Worm (Caenorhabditis elegans) whole organism, L4 larva: ENCODE measurements around the gene pacs-1.
A peak's percentile ranks its signal among the peaks of the same experiment; 100 is the strongest.

Source experiments
- F10B5.3 ChIP-seq: sonication (generic microtip); optimal IDR thresholded peaks from 2 replicates; lab custom pipeline; 2016; ENCODE audit warnings: mild to moderate bottlenecking, missing genetic modification characterization, missing compliant biosample characterization
- F26F4.8 ChIP-seq: fragments of 200-800 bp; sonication (Bioruptor generic); conservative IDR thresholded peaks from 2 replicates; pipeline ENCODE4 v1.3.6; 2022; ENCODE audit warnings: missing genetic modification characterization, missing compliant biosample characterization
- T26A8.4 ChIP-seq: fragments of 200-800 bp; sonication (Bioruptor generic); IDR thresholded peaks from 2 replicates; pipeline ENCODE4 v1.3.6; 2022; ENCODE audit warnings: missing genetic modification characterization, missing compliant biosample characterization
- Y5F2A.4 ChIP-seq: fragments of 200-800 bp; sonication (Bioruptor generic); optimal IDR thresholded peaks from 2 replicates; lab custom pipeline; 2018; ENCODE audit warnings: mild to moderate bottlenecking, missing genetic modification characterization, missing compliant biosample characterization
- Y75B8A.6 ChIP-seq: fragments of 200-800 bp; sonication (Bioruptor generic); IDR thresholded peaks from 2 replicates; pipeline ENCODE4 v1.3.6; 2022; ENCODE audit warnings: missing genetic modification reagents, missing genetic modification characterization, missing compliant biosample characterization
- aha-1 ChIP-seq: fragments of 150-350 bp; peaks from one replicate; lab custom pipeline; 2014; ENCODE audit warnings: missing biosample characterization, missing genetic modification characterization
- ama-1 ChIP-seq: fragments of 150-350 bp; optimal IDR thresholded peaks from 2 replicates; lab custom pipeline; 2014; ENCODE audit warnings: inconsistent platforms, mixed read lengths
- attf-4 ChIP-seq: sonication (generic microtip); optimal IDR thresholded peaks from 3 replicates; lab custom pipeline; 2017; ENCODE audit warnings: missing biosample characterization, missing genetic modification characterization
- daf-16 ChIP-seq, 3 experiments: sonication (generic microtip); optimal IDR thresholded peaks; 2 replicates each; lab custom pipeline; 2016 to 2017; ENCODE audit warnings: missing genetic modification characterization in 3 of 3, missing genetic modification reagents in 3 of 3, mild to moderate bottlenecking in 2 of 3, missing compliant biosample characterization in 2 of 3, missing biosample characterization in 1 of 3, moderate library complexity in 1 of 3
- daf-8 ChIP-seq: fragments of 200-800 bp; sonication (Bioruptor generic); IDR thresholded peaks from 2 replicates; pipeline ENCODE4 v1.3.6; 2022; ENCODE audit warnings: missing genetic modification characterization, missing compliant biosample characterization
- dmd-6 ChIP-seq: fragments of 200-800 bp; sonication (Bioruptor generic); IDR thresholded peaks from 2 replicates; pipeline ENCODE4 v1.3.6; 2022; ENCODE audit warnings: missing genetic modification reagents, missing genetic modification characterization, missing compliant biosample characterization
- dmd-9 ChIP-seq: fragments of 200-800 bp; sonication (Bioruptor generic); IDR thresholded peaks from 2 replicates; pipeline ENCODE4 v1.3.6; 2022; ENCODE audit warnings: missing genetic modification reagents, missing genetic modification characterization, missing compliant biosample characterization
- dve-1 ChIP-seq: sonication (generic microtip); optimal IDR thresholded peaks from 2 replicates; lab custom pipeline; 2017; ENCODE audit warnings: antibody characterized with exemption, mild to moderate bottlenecking, missing genetic modification characterization, missing compliant biosample characterization; ENCODE audit not compliant: insufficient read depth
- fkh-10 ChIP-seq: fragments of 150-350 bp; optimal IDR thresholded peaks from 2 replicates; lab custom pipeline; 2014; ENCODE audit warnings: missing biosample characterization, missing genetic modification reagents, missing genetic modification characterization
- fos-1 ChIP-seq: fragments of 150-350 bp; optimal IDR thresholded peaks from 2 replicates; lab custom pipeline; 2014; ENCODE audit warnings: missing biosample characterization, missing genetic modification characterization
- hlh-11 ChIP-seq: fragments of 200-800 bp; sonication (Bioruptor generic); optimal IDR thresholded peaks from 2 replicates; lab custom pipeline; 2018; ENCODE audit warnings: mild to moderate bottlenecking, missing genetic modification characterization, missing compliant biosample characterization
- hlh-30 ChIP-seq: sonication (generic microtip); optimal IDR thresholded peaks from 2 replicates; lab custom pipeline; 2017; ENCODE audit warnings: antibody characterized with exemption, mild to moderate bottlenecking, missing genetic modification characterization, missing compliant biosample characterization; ENCODE audit not compliant: insufficient read depth
- lim-7 ChIP-seq: fragments of 200-800 bp; sonication (Bioruptor generic); IDR thresholded peaks from 2 replicates; pipeline ENCODE4 v1.3.6; 2022; ENCODE audit warnings: missing genetic modification characterization, missing compliant biosample characterization
- lir-3 ChIP-seq: sonication (generic microtip); optimal IDR thresholded peaks from 2 replicates; lab custom pipeline; 2016; ENCODE audit warnings: mild to moderate bottlenecking, missing genetic modification characterization, missing compliant biosample characterization
- lsy-2 ChIP-seq, 2 experiments: fragments of 150-350 bp in 1 of 2; sonication (generic microtip) in 1 of 2; optimal IDR thresholded peaks; 2 replicates each; lab custom pipeline; 2014 to 2017; ENCODE audit warnings: missing biosample characterization in 2 of 2, missing genetic modification characterization in 2 of 2
- madf-9 ChIP-seq: fragments of 200-800 bp; sonication (Bioruptor generic); conservative IDR thresholded peaks from 2 replicates; pipeline ENCODE4 v1.3.6; 2022; ENCODE audit warnings: missing genetic modification reagents, missing genetic modification characterization, missing compliant biosample characterization
- mdl-1 ChIP-seq, 2 experiments: fragments of 150-350 bp in 1 of 2; sonication (generic microtip) in 1 of 2; optimal IDR thresholded peaks; 2 replicates each; lab custom pipeline; 2014 to 2017; ENCODE audit warnings: missing biosample characterization in 2 of 2, missing genetic modification characterization in 2 of 2
- nhr-10 ChIP-seq: fragments of 150-350 bp; optimal IDR thresholded peaks from 2 replicates; lab custom pipeline; 2014; ENCODE audit warnings: missing biosample characterization, missing genetic modification characterization
- nhr-237 ChIP-seq: sonication (generic microtip); optimal IDR thresholded peaks from 2 replicates; lab custom pipeline; 2017; ENCODE audit warnings: missing biosample characterization, missing genetic modification characterization
- nhr-28 ChIP-seq: fragments of 150-350 bp; optimal IDR thresholded peaks from 2 replicates; lab custom pipeline; 2014; ENCODE audit warnings: missing biosample characterization, missing genetic modification characterization
- nhr-41 ChIP-seq: fragments of 200-800 bp; sonication (Bioruptor generic); IDR thresholded peaks from 2 replicates; pipeline ENCODE4 v1.3.6; 2022; ENCODE audit warnings: missing genetic modification reagents, missing genetic modification characterization, missing compliant biosample characterization
- nhr-77 ChIP-seq: fragments of 150-350 bp; optimal IDR thresholded peaks from 2 replicates; lab custom pipeline; 2014; ENCODE audit warnings: missing biosample characterization, missing genetic modification characterization
- pha-4 ChIP-seq, 2 experiments: fragments of 150-350 bp in 1 of 2; fragments of 200-800 bp in 1 of 2; sonication (Bioruptor generic) in 1 of 2; IDR thresholded peaks in 1 of 2; optimal IDR thresholded peaks in 1 of 2; 2 replicates each; pipeline versions ENCODE4 v1.3.6 to Lab custom; 2014 to 2022; ENCODE audit warnings: missing genetic modification characterization in 2 of 2, missing genetic modification reagents in 2 of 2, missing biosample characterization in 1 of 2, missing compliant biosample characterization in 1 of 2
- php-3 ChIP-seq: fragments of 200-800 bp; sonication (Bioruptor generic); IDR thresholded peaks from 2 replicates; pipeline ENCODE4 v1.3.6; 2022; ENCODE audit warnings: missing genetic modification reagents, missing genetic modification characterization, missing compliant biosample characterization
- pqm-1 ChIP-seq: sonication (generic microtip); optimal IDR thresholded peaks from 2 replicates; lab custom pipeline; 2017; ENCODE audit warnings: missing biosample characterization, missing genetic modification characterization
- rbr-2 ChIP-seq: sonication (generic microtip); optimal IDR thresholded peaks from 2 replicates; lab custom pipeline; 2016; ENCODE audit warnings: missing genotype, missing genetic modification characterization, missing compliant biosample characterization
- tag-97 ChIP-seq: fragments of 200-800 bp; sonication (Bioruptor generic); IDR thresholded peaks from 2 replicates; pipeline ENCODE4 v1.3.6; 2022; ENCODE audit warnings: missing genetic modification characterization, missing compliant biosample characterization
- tra-1 ChIP-seq: fragments of 200-800 bp; sonication (Bioruptor generic); IDR thresholded peaks from 2 replicates; pipeline ENCODE4 v1.3.6; 2022; ENCODE audit warnings: missing genetic modification reagents, missing genetic modification characterization, missing compliant biosample characterization
- vab-7 ChIP-seq: fragments of 200-800 bp; sonication (Bioruptor generic); IDR thresholded peaks from 2 replicates; pipeline ENCODE4 v1.3.6; 2022; ENCODE audit warnings: missing genetic modification reagents, missing genetic modification characterization, missing compliant biosample characterization
- zag-1 ChIP-seq: fragments of 150-350 bp; optimal IDR thresholded peaks from 2 replicates; lab custom pipeline; 2014; ENCODE audit warnings: missing biosample characterization, missing genetic modification characterization
- zfp-2 ChIP-seq: sonication (generic microtip); optimal IDR thresholded peaks from 2 replicates; lab custom pipeline; 2016; ENCODE audit warnings: mild to moderate bottlenecking, missing genetic modification characterization, missing compliant biosample characterization
- zip-2 ChIP-seq: fragments of 150-350 bp; optimal IDR thresholded peaks from 2 replicates; lab custom pipeline; 2014; ENCODE audit warnings: missing biosample characterization, missing genetic modification characterization

The pacs-1 gene

ce11 chrV:9212499-9212898 is 4.6 kb downstream of the pacs-1 start (continued):
- TF ChIP-seq nhr-41 (GFP tag; lab: Robert Waterston, UW) = no peak

ce11 chrV:9208878-9209277 is 8.2 kb downstream of the pacs-1 start:
- TF ChIP-seq T26A8.4 (GFP tag; lab: Robert Waterston, UW) (no peak), rbr-2 (tag; lab: Kevin White, UChicago) (peak; percentile 8), daf-16 (GFP tag; optimal IDR thresholded peaks at IDR 0.05; lab: Kevin White, UChicago) (peak in 1 of 2 experiments; percentile 1), daf-16 (tag; optimal IDR thresholded peaks at IDR 0.05; lab: Kevin White, UChicago) (no peak)
- TF ChIP-seq, all 104 proteins: peak for 2

ce11 chrV:9207377-9207776 is 9.7 kb downstream of the pacs-1 start, which contains the start of gene inx-10:
Gene inx-10 (minus strand): TSS chrV:9207477.
- TF ChIP-seq madf-9 (GFP tag; lab: Robert Waterston, UW) = no peak
- TF ChIP-seq php-3 (GFP tag; lab: Robert Waterston, UW) = no peak
- TF ChIP-seq hlh-11 (tag; lab: Kevin White, UChicago) = no peak
- TF ChIP-seq Y5F2A.4 (GFP tag; lab: Kevin White, UChicago) = no peak
- no peak for TF ChIP-seq lim-7
- TF ChIP-seq vab-7 (GFP tag; lab: Robert Waterston, UW) = no peak
- no peak for TF ChIP-seq aha-1 (tag; lab: Kevin White, UChicago)
- TF ChIP-seq attf-4 (tag; lab: Kevin White, UChicago) = no peak
- no peak for TF ChIP-seq rbr-2 (tag; lab: Kevin White, UChicago)
- no peak for TF ChIP-seq F10B5.3
- no peak for TF ChIP-seq zfp-2 (tag; lab: Kevin White, UChicago)

DNA sequence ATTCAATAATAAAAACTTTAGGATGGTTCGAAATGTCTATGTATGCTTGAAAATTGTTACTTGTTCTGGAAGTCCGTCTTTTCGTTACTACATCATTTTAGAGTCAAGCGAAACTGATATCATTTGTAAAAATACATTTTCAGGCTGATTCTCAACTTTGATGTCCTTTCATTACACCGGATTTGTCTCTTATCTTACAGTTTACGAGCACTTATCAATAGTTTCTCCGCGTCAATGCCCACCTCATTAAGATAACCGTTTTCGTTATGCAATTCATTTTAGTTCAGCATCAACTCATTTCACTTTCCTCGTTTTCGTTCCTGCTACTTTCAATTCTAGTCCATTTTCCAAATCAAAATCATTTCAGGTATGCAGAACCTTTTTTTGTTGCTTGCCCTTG is 14.3 kb downstream of the pacs-1 start, which contains the start of gene asp-2:
asp-2 (plus strand) TSS at position 368 of the 400 bp plus-strand sequence.
- TF ChIP-seq lim-7 (no peak), tra-1 (GFP tag; lab: Robert Waterston, UW) (peak; percentile 28; the same call in 1 of the 2 replicates), zip-2 (tag; lab: Kevin White, UChicago) (no peak), hlh-30 (tag; lab: Kevin White, UChicago) (no peak), nhr-10 (tag; lab: Kevin White, UChicago) (no peak), nhr-237 (no peak), dve-1 (tag; lab: Kevin White, UChicago) (peak; percentile 74), tag-97 (no peak), php-3 (GFP tag; lab: Robert Waterston, UW) (0 out of 2 replicates have a peak, but pooled peaks have one; percentile 53), hlh-11 (tag; lab: Kevin White, UChicago) (peak; percentile 57), fos-1 (tag; lab: Kevin White, UChicago) (no peak), pqm-1 (tag; lab: Kevin White, UChicago) (peak; percentile 95), nhr-28 (peak; percentile 68), dmd-6 (GFP tag; lab: Robert Waterston, UW) (peak; percentile 69), daf-16 (GFP tag; optimal IDR thresholded peaks at IDR 0.05; lab: Kevin White, UChicago) (no peak), daf-16 (tag; optimal IDR thresholded peaks at IDR 0.05; lab: Kevin White, UChicago) (peak; percentile 63), fkh-10 (GFP tag; lab: Kevin White, UChicago) (no peak), lir-3 (tag; lab: Kevin White, UChicago) (no peak), mdl-1 (tag; optimal IDR thresholded peaks at IDR 0.05; lab: Kevin White, UChicago) (no peak), Y75B8A.6 (GFP tag; lab: Robert Waterston, UW) (no peak), lsy-2 (tag; optimal IDR thresholded peaks at IDR 0.05; lab: Kevin White, UChicago) (no peak), dmd-9 (no peak), nhr-77 (tag; lab: Kevin White, UChicago) (peak; percentile 20)
- TF ChIP-seq, all 104 proteins: peak for 9

ce11 chrV:9198887-9199286 is 18.2 kb downstream of the pacs-1 start, which contains the start of gene str-177:
Gene str-177 (minus strand): TSS chrV:9198987.
- TF ChIP-seq madf-9 (GFP tag; lab: Robert Waterston, UW) (no peak), pha-4 (GFP tag; IDR thresholded peaks at IDR 0.05; lab: Robert Waterston, UW) (no peak), pha-4 (tag; optimal IDR thresholded peaks at IDR 0.05; lab: Kevin White, UChicago) (no peak), dmd-6 (GFP tag; lab: Robert Waterston, UW) (no peak), php-3 (GFP tag; lab: Robert Waterston, UW) (no peak), F10B5.3 (no peak), ama-1 (lab: Kevin White, UChicago) (no peak), F26F4.8 (GFP tag; lab: Robert Waterston, UW) (no peak), daf-8 (no peak), zag-1 (tag; lab: Kevin White, UChicago) (no peak), zip-2 (tag; lab: Kevin White, UChicago) (no peak)
